Fruit fly (Drosophila melanogaster) whole organism, pupa: ENCODE data around the gene Fas2.

Experiments used
- CG10348 ChIP-seq: fragments of 200-800 bp; sonication (Bioruptor generic); IDR thresholded peaks from 2 replicates; pipeline ENCODE4 v1.3.6; 2022; ENCODE audit warnings: missing biosample characterization, missing genetic modification characterization
- CG12605 ChIP-seq: fragments of 200-800 bp; sonication (Bioruptor generic); IDR thresholded peaks from 2 replicates; pipeline ENCODE4 v1.3.6; 2022; ENCODE audit warnings: missing biosample characterization, missing genetic modification characterization
- CG14655 ChIP-seq: fragments of 200-800 bp; sonication (Bioruptor generic); optimal IDR thresholded peaks from 3 replicates; lab custom pipeline; 2017; ENCODE audit warnings: mild to moderate bottlenecking, missing biosample characterization, missing genetic modification reagents, missing genetic modification characterization
- CG32121 ChIP-seq: fragments of 200-800 bp; sonication (Bioruptor generic); IDR thresholded peaks from 2 replicates; pipeline ENCODE4 v1.3.6; 2022; ENCODE audit warnings: missing biosample characterization, missing genetic modification characterization
- CG34367 ChIP-seq: fragments of 200-800 bp; sonication (Bioruptor generic); optimal IDR thresholded peaks from 2 replicates; lab custom pipeline; 2018; ENCODE audit warnings: missing biosample characterization, mild to moderate bottlenecking, missing genetic modification characterization
- D1 ChIP-seq: fragments of 200-800 bp; sonication (Bioruptor generic); optimal IDR thresholded peaks from 2 replicates; lab custom pipeline; 2018; ENCODE audit warnings: missing biosample characterization, mild to moderate bottlenecking, missing genetic modification characterization, moderate library complexity
- EcR ChIP-seq: fragments of 200-800 bp; sonication (Bioruptor generic); optimal IDR thresholded peaks from 3 replicates; lab custom pipeline; 2019; ENCODE audit warnings: missing biosample characterization, missing genetic modification characterization, mild to moderate bottlenecking, moderate library complexity, missing genetic modification reagents
- Ets98B ChIP-seq: fragments of 200-800 bp; sonication (Bioruptor generic); IDR thresholded peaks from 2 replicates; pipeline ENCODE4 v1.3.6; 2022; ENCODE audit warnings: missing biosample characterization, missing genetic modification characterization
- Pif1B ChIP-seq: fragments of 200-800 bp; sonication (Bioruptor generic); optimal IDR thresholded peaks from 3 replicates; lab custom pipeline; 2016; ENCODE audit warnings: missing biosample characterization, missing genetic modification characterization
- gl ChIP-seq: fragments of 200-800 bp; sonication (Bioruptor generic); optimal IDR thresholded peaks from 2 replicates; lab custom pipeline; 2018; ENCODE audit warnings: missing biosample characterization, mild to moderate bottlenecking, missing genetic modification characterization
- rn ChIP-seq: fragments of 200-800 bp; sonication (Bioruptor generic); IDR thresholded peaks from 2 replicates; pipeline ENCODE4 v1.3.6; 2022; ENCODE audit warnings: missing biosample characterization, missing genetic modification characterization

DNA sequence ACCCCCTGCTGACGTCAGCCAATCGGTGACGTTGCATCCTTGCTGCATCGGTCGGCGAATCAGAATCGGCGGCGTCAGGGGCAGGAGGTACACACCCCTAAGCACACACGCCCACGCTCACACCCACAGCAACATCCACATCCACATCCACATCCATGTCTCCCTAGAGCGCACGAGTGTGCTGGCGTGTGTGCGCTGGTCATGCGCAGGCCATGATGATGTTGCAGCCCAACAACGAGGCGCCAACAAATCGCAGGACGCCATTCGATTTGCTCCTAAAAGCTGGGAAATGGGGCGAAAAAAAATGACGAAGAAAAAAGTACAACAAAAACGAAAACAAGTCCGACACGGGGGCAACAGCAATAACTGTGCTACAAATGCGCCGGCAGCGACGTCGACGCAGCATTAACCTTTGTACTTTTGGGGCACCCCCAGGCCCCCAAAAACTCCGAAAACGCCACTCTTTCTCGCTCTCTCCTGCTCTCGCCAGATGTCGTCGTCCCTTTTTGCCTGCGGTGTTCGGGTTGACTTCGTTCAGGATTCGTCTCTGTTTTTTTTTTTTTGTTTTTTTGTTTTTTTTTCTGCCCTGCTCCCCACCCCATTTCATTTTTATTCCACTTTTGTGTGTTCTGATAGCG lies 116.8 kb downstream of the Fas2 start:
- no peak for TF ChIP-seq EcR (GFP tag; lab: Kevin White, UChicago)
- no peak for TF ChIP-seq CG34367 (tag; lab: Kevin White, UChicago)
- TF ChIP-seq CG14655 (GFP tag; lab: Kevin White, UChicago), result no peak
- TF ChIP-seq CG12605 (GFP tag; lab: Robert Waterston, UW), result 0 out of 2 replicates have a peak, but pooled peaks have one; percentile 24
- TF ChIP-seq D1, result no peak
- no peak for TF ChIP-seq CG32121 (GFP tag; lab: Robert Waterston, UW)
- TF ChIP-seq Pif1B (GFP tag; lab: Kevin White, UChicago), result no peak
- no peak for TF ChIP-seq Ets98B (GFP tag; lab: Robert Waterston, UW)
- TF ChIP-seq CG10348, result no peak
- no peak for TF ChIP-seq gl
- TF ChIP-seq rn, result no peak
